Fruit fly (Drosophila melanogaster): ENCODE data around the gene Ncoa6.

Ncoa6 gene

DNA sequence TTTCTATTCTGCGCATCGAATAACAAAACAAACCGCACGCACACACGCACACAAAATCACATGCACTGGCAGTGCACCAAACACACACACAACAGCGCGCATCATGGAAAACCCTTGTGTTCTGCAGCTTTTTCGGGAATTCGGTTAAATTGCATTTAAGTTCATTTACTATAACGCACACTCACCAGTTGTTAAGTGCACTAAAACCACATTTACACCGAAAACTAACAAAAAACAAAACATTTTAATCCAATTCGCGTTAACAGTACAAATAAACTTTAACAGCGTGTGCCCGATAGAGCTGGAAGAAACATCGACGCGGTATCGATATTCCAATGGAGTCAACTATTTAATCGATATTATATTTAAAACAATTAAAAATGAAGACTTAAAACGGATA is 55.4 kb downstream of the Ncoa6 start, which contains the start of gene tkv (continued):
- TF ChIP-seq dmrt11E (tag; optimal IDR thresholded peaks at IDR 0.05) (no peak), slp2 (GFP tag; optimal IDR thresholded peaks at IDR 0.05) (no peak), hbn (GFP tag; IDR thresholded peaks at IDR 0.05; ENCODE audit: partially characterized antibody) (peak; percentile 76), Chrac-16 (GFP tag; optimal IDR thresholded peaks at IDR 0.05) (no peak)

- TF ChIP-seq nerfin-1 (tag; optimal IDR thresholded peaks at IDR 0.05) (peak; percentile 5), jigr1 (GFP tag; IDR thresholded peaks at IDR 0.05) (no peak), D (optimal IDR thresholded peaks at IDR 0.05) (no peak), D (GFP tag; optimal IDR thresholded peaks at IDR 0.05) (peak; percentile 11), sd (tag; optimal IDR thresholded peaks at IDR 0.05) (peak; percentile 34), Eip74EF (GFP tag; optimal IDR thresholded peaks at IDR 0.05) (peak in 1 of 2 experiments; percentile 4), CG13775 (GFP tag; optimal IDR thresholded peaks at IDR 0.05) (no peak), Neu2 (GFP tag; optimal IDR thresholded peaks at IDR 0.05; ENCODE audit: borderline replicate concordance) (no peak), CTCF (GFP tag; optimal IDR thresholded peaks at IDR 0.05) (peak; percentile 79), CG4404 (GFP tag; IDR thresholded peaks at IDR 0.05) (no peak), CG14710 (tag; optimal IDR thresholded peaks at IDR 0.05) (peak; percentile 7), HmgZ (tag; optimal IDR thresholded peaks at IDR 0.05) (peak; percentile 3), pita (GFP tag; optimal IDR thresholded peaks at IDR 0.05) (peak; percentile 22), CG5953 (GFP tag; IDR thresholded peaks at IDR 0.05) (no peak), CG17359 (tag; optimal IDR thresholded peaks at IDR 0.05) (peak; percentile 3), CG2199 (GFP tag; IDR thresholded peaks at IDR 0.05) (peak; percentile 90), fd96Cb (tag; optimal IDR thresholded peaks at IDR 0.05) (peak; percentile 5), Opbp (GFP tag; IDR thresholded peaks at IDR 0.05; ENCODE audit: partially characterized antibody) (0 out of 3 replicates have a peak, but pooled peaks have one; percentile 24), Xrp1 (GFP tag; IDR thresholded peaks at IDR 0.05) (0 out of 2 replicates have a peak, but pooled peaks have one; percentile 14), slbo (GFP tag; IDR thresholded peaks at IDR 0.05) (no peak), YL-1 (GFP tag; optimal IDR thresholded peaks at IDR 0.05) (peak; percentile 13), CG5180 (GFP tag; optimal IDR thresholded peaks at IDR 0.05) (peak; percentile 42), CG30403 (GFP tag; optimal IDR thresholded peaks at IDR 0.05) (no peak), stwl (tag; optimal IDR thresholded peaks at IDR 0.05) (peak; percentile 24), Bgb (GFP tag; IDR thresholded peaks at IDR 0.05; ENCODE audit: partially characterized antibody) (peak; percentile 57), zf30C (GFP tag; optimal IDR thresholded peaks at IDR 0.05) (peak; percentile 79), PHDP (tag; optimal IDR thresholded peaks at IDR 0.05) (peak; percentile 3), sens (GFP tag) (peak; percentile 83), CG15601 (tag; optimal IDR thresholded peaks at IDR 0.05) (peak; percentile 37), insv (GFP tag; optimal IDR thresholded peaks at IDR 0.05) (peak; percentile 65 to 96), D19A (tag; optimal IDR thresholded peaks at IDR 0.05) (peak; percentile 1), CG13287 (GFP tag; IDR thresholded peaks at IDR 0.05; ENCODE audit: partially characterized antibody) (peak; percentile 39; the same call in 1 of the 2 replicates), bcd (GFP tag; optimal IDR thresholded peaks at IDR 0.05) (no peak), CG12299 (tag; optimal IDR thresholded peaks at IDR 0.05) (peak; percentile 24), CG8359 (GFP tag; optimal IDR thresholded peaks at IDR 0.05; ENCODE audit: borderline replicate concordance) (peak; percentile 4), CG11504 (tag; optimal IDR thresholded peaks at IDR 0.05) (peak; percentile 69), amos (GFP tag; IDR thresholded peaks at IDR 0.05; ENCODE audit: partially characterized antibody) (peak; percentile 58), bsh (GFP tag; optimal IDR thresholded peaks at IDR 0.05) (peak in 1 of 2 experiments; percentile 20), scrt (GFP tag; optimal IDR thresholded peaks at IDR 0.05) (no peak)
Observed at dm6 chr2L:5270215-5271071, 56.0 kb downstream of the Ncoa6 start.

Measured in whole organism, embryonic.